Worm (Caenorhabditis elegans) whole organism, young adult: ENCODE measurements around the gene T01C4.8.

Experiments used
- F23B12.7 ChIP-seq: sonication (generic microtip); optimal IDR thresholded peaks from 2 replicates; lab custom pipeline; 2017; ENCODE audit warnings: missing genetic modification characterization, mild to moderate bottlenecking, missing compliant biosample characterization, antibody characterized with exemption, moderate library complexity; ENCODE audit not compliant: insufficient read depth
- F39B2.1 ChIP-seq: fragments of 200-800 bp; sonication (Bioruptor generic); IDR thresholded peaks from 2 replicates; pipeline ENCODE4 v1.3.6; 2022; ENCODE audit warnings: missing genetic modification reagents, missing genetic modification characterization, missing compliant biosample characterization
- ceh-79 ChIP-seq: sonication (generic microtip); optimal IDR thresholded peaks from 2 replicates; lab custom pipeline; 2017; ENCODE audit warnings: mild to moderate bottlenecking, missing genetic modification characterization, missing compliant biosample characterization
- lin-35 ChIP-seq, 3 experiments: fragments of 150-350 bp in 2 of 3; sonication (generic microtip) in 1 of 3; optimal IDR thresholded peaks; 2 replicates each; lab custom pipeline; 2014 to 2018; ENCODE audit warnings: missing biosample characterization in 3 of 3, missing genetic modification characterization in 3 of 3, missing genetic modification reagents in 3 of 3
- mxl-1 ChIP-seq: sonication (generic microtip); optimal IDR thresholded peaks from 2 replicates; lab custom pipeline; 2016; ENCODE audit warnings: missing genetic modification characterization, missing compliant biosample characterization
- nfya-1 ChIP-seq: sonication (generic microtip); optimal IDR thresholded peaks from 2 replicates; lab custom pipeline; 2017; ENCODE audit warnings: antibody characterized with exemption, missing compliant biosample characterization, missing genetic modification characterization, borderline replicate concordance; ENCODE audit not compliant: insufficient read depth
- ztf-26 ChIP-seq: sonication (generic microtip); optimal IDR thresholded peaks from 2 replicates; lab custom pipeline; 2017; ENCODE audit warnings: missing genetic modification characterization, missing compliant biosample characterization

ce11 chrV:7175201-7175600 lies 45.8 kb upstream of the T01C4.8 start, which contains the start of gene lgc-39:
- TF ChIP-seq ztf-26 (tag; lab: Kevin White, UChicago), result no peak
- TF ChIP-seq F23B12.7 (tag; lab: Kevin White, UChicago), result no peak
- TF ChIP-seq F39B2.1 (GFP tag; lab: Robert Waterston, UW), result no peak
- TF ChIP-seq lin-35 (GFP tag; optimal IDR thresholded peaks at IDR 0.05; lab: Kevin White, UChicago), result no peak
- TF ChIP-seq ceh-79, result no peak
- TF ChIP-seq nfya-1 (tag; lab: Kevin White, UChicago), result no peak
- no peak for TF ChIP-seq mxl-1 (tag; lab: Kevin White, UChicago)
